Worm (Caenorhabditis elegans): Measurements from ENCODE around the gene tap-1.

DNA sequence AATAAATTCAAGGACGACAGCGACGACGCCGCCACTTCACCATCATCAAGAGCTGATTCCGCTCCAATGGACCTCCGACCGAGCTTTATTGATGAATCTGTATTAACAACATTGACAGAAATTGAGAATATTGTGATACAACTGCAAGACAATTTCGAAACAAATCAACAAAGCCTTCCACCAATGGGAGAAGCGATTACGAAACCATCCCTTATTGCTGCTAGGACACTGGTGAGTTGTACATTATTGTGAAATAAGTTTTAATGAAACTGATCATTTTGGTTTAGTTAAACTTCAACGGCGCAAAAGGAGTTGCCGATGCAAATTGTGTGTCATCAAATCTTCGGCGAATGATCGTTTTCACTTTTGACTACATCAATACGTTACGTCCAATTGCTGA lies 30.3 kb upstream of the tap-1 start:
- TF ChIP-seq F23B12.7 (tag; optimal IDR thresholded peaks at IDR 0.05; ENCODE audit: insufficient read depth): no peak
- TF ChIP-seq pbrm-1 (GFP tag; IDR thresholded peaks at IDR 0.05): no peak
- TF ChIP-seq Y56A3A.18 (GFP tag; IDR thresholded peaks at IDR 0.05): no peak
- no peak for TF ChIP-seq ccch-3 (GFP tag; optimal IDR thresholded peaks at IDR 0.05)
- no peak for TF ChIP-seq B0035.1 (tag; optimal IDR thresholded peaks at IDR 0.05)
- TF ChIP-seq somi-1 (GFP tag; optimal IDR thresholded peaks at IDR 0.05): no peak
- no peak for TF ChIP-seq snpc-3.4 (tag; optimal IDR thresholded peaks at IDR 0.05)
- no peak for TF ChIP-seq F39B2.1 (GFP tag; IDR thresholded peaks at IDR 0.05)
- no peak for TF ChIP-seq unc-62 (GFP tag; optimal IDR thresholded peaks at IDR 0.05)
